Worm (Caenorhabditis elegans) whole organism, early embryonic: Measurements from ENCODE around the gene srh-223.

Experiments used
- B0310.2 ChIP-seq: sonication (generic microtip); optimal IDR thresholded peaks from 2 replicates; lab custom pipeline; 2016; ENCODE audit warnings: mild to moderate bottlenecking, missing genetic modification characterization, missing compliant biosample characterization
- F13C5.2 ChIP-seq: sonication (generic microtip); optimal IDR thresholded peaks from 2 replicates; lab custom pipeline; 2017; ENCODE audit warnings: mild to moderate bottlenecking, missing genetic modification characterization, inconsistent platforms, missing compliant biosample characterization
- aly-1 ChIP-seq: sonication (generic microtip); optimal IDR thresholded peaks from 2 replicates; lab custom pipeline; 2016; ENCODE audit warnings: missing genetic modification characterization, missing compliant biosample characterization
- ama-1 ChIP-seq: fragments of 150-350 bp; optimal IDR thresholded peaks from 2 replicates; lab custom pipeline; 2014
- ceh-13 ChIP-seq: fragments of 200-800 bp; sonication (Bioruptor generic); optimal IDR thresholded peaks from 2 replicates; lab custom pipeline; 2018; ENCODE audit warnings: mild to moderate bottlenecking, missing genetic modification characterization, missing compliant biosample characterization
- ceh-36 ChIP-seq: sonication (generic microtip); optimal IDR thresholded peaks from 2 replicates; lab custom pipeline; 2016; ENCODE audit warnings: missing genetic modification characterization, inconsistent platforms, missing compliant biosample characterization
- ets-7 ChIP-seq: sonication (generic microtip); optimal IDR thresholded peaks from 2 replicates; lab custom pipeline; 2016; ENCODE audit warnings: missing genotype, missing genetic modification characterization, missing compliant biosample characterization
- flt-1 ChIP-seq: fragments of 200-800 bp; sonication (Bioruptor generic); IDR thresholded peaks from 2 replicates; pipeline ENCODE4 v1.3.6; 2022; ENCODE audit warnings: missing genetic modification characterization, missing compliant biosample characterization
- hmbx-1 ChIP-seq: sonication (generic microtip); optimal IDR thresholded peaks from 2 replicates; lab custom pipeline; 2016; ENCODE audit warnings: mild to moderate bottlenecking, missing genetic modification characterization, missing compliant biosample characterization
- hmg-4 ChIP-seq: fragments of 200-800 bp; sonication (Bioruptor generic); optimal IDR thresholded peaks from 2 replicates; lab custom pipeline; 2018; ENCODE audit warnings: mild to moderate bottlenecking, missing genetic modification characterization, missing compliant biosample characterization
- hnd-1 ChIP-seq: sonication (generic microtip); optimal IDR thresholded peaks from 2 replicates; lab custom pipeline; 2016; ENCODE audit warnings: missing genetic modification characterization, missing compliant biosample characterization
- pes-1 ChIP-seq: fragments of 200-800 bp; sonication (Bioruptor generic); IDR thresholded peaks from 2 replicates; pipeline ENCODE4 v1.3.6; 2022; ENCODE audit warnings: missing genetic modification reagents, missing genetic modification characterization, missing compliant biosample characterization
- scrt-1 ChIP-seq: fragments of 200-800 bp; sonication (Bioruptor generic); IDR thresholded peaks from 2 replicates; pipeline ENCODE4 v1.3.6; 2022; ENCODE audit warnings: missing genetic modification characterization, missing compliant biosample characterization
- sea-1 ChIP-seq: fragments of 200-800 bp; sonication (Bioruptor generic); conservative IDR thresholded peaks from 2 replicates; pipeline ENCODE4 v1.3.6; 2022; ENCODE audit warnings: missing genetic modification characterization, missing compliant biosample characterization
- tbx-11 ChIP-seq: fragments of 200-800 bp; sonication (Bioruptor generic); IDR thresholded peaks from 2 replicates; pipeline ENCODE4 v1.3.6; 2022; ENCODE audit warnings: missing genetic modification characterization, missing compliant biosample characterization
- tbx-37 ChIP-seq: fragments of 200-800 bp; sonication (Bioruptor generic); conservative IDR thresholded peaks from 2 replicates; pipeline ENCODE4 v1.3.6; 2022; ENCODE audit warnings: missing genetic modification reagents, missing genetic modification characterization, missing compliant biosample characterization
- tra-4 ChIP-seq: sonication (generic microtip); optimal IDR thresholded peaks from 2 replicates; lab custom pipeline; 2017; ENCODE audit warnings: missing genetic modification characterization, missing compliant biosample characterization

srh-223 gene

DNA sequence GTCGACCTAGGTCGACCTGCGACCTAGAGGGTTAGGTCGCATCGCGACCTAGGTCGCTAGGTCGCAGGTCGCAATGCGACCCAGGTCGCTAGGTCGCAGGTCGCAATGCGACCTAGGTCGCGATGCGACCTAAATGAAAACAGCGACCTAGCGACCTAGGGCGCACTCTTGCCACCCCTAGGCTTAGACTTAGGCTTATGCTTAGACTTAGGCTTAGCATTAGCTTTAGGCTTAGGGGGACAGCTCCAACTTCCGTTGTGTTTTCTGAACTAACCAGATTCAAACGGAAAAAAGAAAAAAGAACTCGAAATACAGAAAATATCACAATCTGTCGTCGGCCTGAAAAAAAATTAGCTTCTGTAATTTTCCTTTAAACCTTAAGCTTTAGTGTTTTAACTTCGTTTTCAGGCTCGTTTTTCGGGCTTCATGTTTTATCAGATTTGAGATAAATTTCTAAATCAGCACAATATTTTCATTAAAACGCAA is 32.7 kb downstream of the srh-223 start:
- no peak for TF ChIP-seq flt-1 (GFP tag; lab: Robert Waterston, UW)
- TF ChIP-seq ets-7 = no peak
- TF ChIP-seq F13C5.2 (tag; lab: Kevin White, UChicago) = no peak
- TF ChIP-seq ceh-36 (tag; lab: Kevin White, UChicago) = no peak
- no peak for TF ChIP-seq ceh-13 (GFP tag; lab: Kevin White, UChicago)
- TF ChIP-seq tbx-11 (GFP tag; lab: Robert Waterston, UW) = no peak
- TF ChIP-seq scrt-1 (GFP tag; lab: Robert Waterston, UW) = 0 out of 2 replicates have a peak, but pooled peaks have one; percentile 39
- TF ChIP-seq ama-1 = no peak
- TF ChIP-seq hmbx-1 = no peak

- TF ChIP-seq pes-1 (GFP tag; lab: Robert Waterston, UW) (no peak), flt-1 (GFP tag; lab: Robert Waterston, UW) (no peak), aly-1 (tag; lab: Kevin White, UChicago) (no peak), ceh-36 (tag; lab: Kevin White, UChicago) (no peak), ceh-13 (GFP tag; lab: Kevin White, UChicago) (no peak), B0310.2 (no peak), hmbx-1 (no peak), scrt-1 (GFP tag; lab: Robert Waterston, UW) (no peak), hnd-1 (no peak), hmg-4 (GFP tag; lab: Kevin White, UChicago) (no peak), tra-4 (no peak), F13C5.2 (tag; lab: Kevin White, UChicago) (no peak), sea-1 (GFP tag; lab: Robert Waterston, UW) (no peak), tbx-11 (GFP tag; lab: Robert Waterston, UW) (no peak), ama-1 (no peak), ets-7 (no peak), tbx-37 (GFP tag; lab: Robert Waterston, UW) (no peak)
Observed at ce11 chrIV:4015660-4016059, 34.0 kb downstream of the srh-223 start.

DNA sequence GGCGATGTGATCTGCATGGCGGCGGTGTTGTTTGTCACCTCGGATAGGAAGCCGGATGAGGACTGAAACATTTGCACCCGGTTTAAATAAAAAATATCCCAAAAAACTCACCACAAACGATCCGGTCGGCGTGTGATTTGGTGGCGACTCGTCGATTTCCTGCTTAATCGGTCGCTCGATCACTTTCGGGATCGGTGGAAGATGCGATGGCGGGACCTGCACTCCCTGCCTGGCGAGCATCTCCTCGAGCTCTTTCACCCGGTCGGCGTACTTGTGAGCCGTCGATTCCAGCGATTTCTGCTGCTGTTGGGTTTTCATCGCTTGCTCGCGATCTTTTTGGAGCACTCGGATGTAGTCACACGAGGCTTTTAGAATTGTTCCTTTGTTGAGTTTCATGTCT is 35.0 kb downstream of the srh-223 start:
- TF ChIP-seq ets-7 (no peak), tbx-37 (GFP tag; lab: Robert Waterston, UW) (no peak), sea-1 (GFP tag; lab: Robert Waterston, UW) (no peak), tbx-11 (GFP tag; lab: Robert Waterston, UW) (no peak), hmbx-1 (no peak), pes-1 (GFP tag; lab: Robert Waterston, UW) (no peak), hnd-1 (no peak), F13C5.2 (tag; lab: Kevin White, UChicago) (no peak), scrt-1 (GFP tag; lab: Robert Waterston, UW) (no peak), B0310.2 (no peak), ceh-13 (GFP tag; lab: Kevin White, UChicago) (no peak), ama-1 (no peak), tra-4 (no peak)

- TF ChIP-seq hmg-4 (GFP tag; lab: Kevin White, UChicago) = no peak
- TF ChIP-seq flt-1 (GFP tag; lab: Robert Waterston, UW) = no peak
- TF ChIP-seq aly-1 (tag; lab: Kevin White, UChicago) = no peak
- TF ChIP-seq ets-7 = no peak
- TF ChIP-seq ama-1 = no peak
- TF ChIP-seq tbx-37 (GFP tag; lab: Robert Waterston, UW) = no peak
- TF ChIP-seq ceh-13 (GFP tag; lab: Kevin White, UChicago) = no peak
Observed at ce11 chrIV:4018692-4019387, 37.1 kb downstream of the srh-223 start.

DNA sequence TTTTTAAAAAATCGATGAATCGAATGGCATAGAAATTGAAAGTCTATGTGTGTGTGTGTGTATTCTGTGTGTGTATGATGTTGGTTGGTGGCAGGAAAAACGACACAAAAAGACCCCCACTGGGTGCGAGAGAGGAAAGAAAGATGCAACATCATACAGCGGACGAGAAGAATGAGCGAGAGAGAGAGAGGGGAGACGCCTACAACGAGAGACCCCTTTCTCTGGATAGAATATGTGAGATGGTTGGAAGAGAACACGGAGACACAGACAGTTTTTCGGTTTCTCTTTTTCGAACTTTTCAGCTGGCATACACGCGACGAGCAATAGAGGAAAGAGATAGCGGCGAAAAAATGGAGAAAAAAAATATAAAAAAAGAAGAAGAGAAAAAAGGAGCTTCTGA is 38.1 kb downstream of the srh-223 start:
- TF ChIP-seq F13C5.2 (tag; lab: Kevin White, UChicago) (peak; percentile 50), hmg-4 (GFP tag; lab: Kevin White, UChicago) (peak; percentile 31), hmbx-1 (no peak), aly-1 (tag; lab: Kevin White, UChicago) (no peak)

ce11 chrIV:4021847-4022780 is 40.4 kb downstream of the srh-223 start:
- TF ChIP-seq pes-1 (GFP tag; lab: Robert Waterston, UW) (no peak), hnd-1 (no peak), ceh-13 (GFP tag; lab: Kevin White, UChicago) (no peak), ets-7 (no peak), flt-1 (GFP tag; lab: Robert Waterston, UW) (no peak), aly-1 (tag; lab: Kevin White, UChicago) (no peak), F13C5.2 (tag; lab: Kevin White, UChicago) (no peak), ceh-36 (tag; lab: Kevin White, UChicago) (no peak), hmbx-1 (no peak), B0310.2 (no peak), ama-1 (no peak), scrt-1 (GFP tag; lab: Robert Waterston, UW) (no peak), tra-4 (no peak), tbx-37 (GFP tag; lab: Robert Waterston, UW) (no peak), sea-1 (GFP tag; lab: Robert Waterston, UW) (no peak), tbx-11 (GFP tag; lab: Robert Waterston, UW) (no peak), hmg-4 (GFP tag; lab: Kevin White, UChicago) (no peak)
